Worm (Caenorhabditis elegans) whole organism, L4/young adult: ENCODE measurements around the gene W06G6.20.

Experiments used
- dao-5 ChIP-seq: sonication (generic microtip); optimal IDR thresholded peaks from 2 replicates; lab custom pipeline; 2016; ENCODE audit warnings: missing genotype, missing genetic modification characterization, moderate library complexity, missing compliant biosample characterization
- him-1 ChIP-seq: sonication (generic microtip); optimal IDR thresholded peaks from 2 replicates; lab custom pipeline; 2016; ENCODE audit warnings: missing genotype, missing genetic modification reagents, missing genetic modification characterization, missing compliant biosample characterization

ce11 chrV:16675553-16675952 is 27.4 kb upstream of the W06G6.20 start, which contains the start of gene srz-1:
- TF ChIP-seq him-1 (tag; lab: Kevin White, UChicago) = no peak
- no peak for TF ChIP-seq dao-5 (tag; lab: Kevin White, UChicago)
